5 worm cellular contexts compared by ENCODE assay signal in genomic region chrX:5122369-5122768, ce11.
TF ChIP-seq lines count a peak whose summit lies in the region.

No protein-coding gene starts in this region.

TF ChIP-seq in whole organism, L1 larva, 84 proteins besides CTCF, POLR2A, EP300 and RAD21:
- TF ChIP-seq blmp-1 (tag; optimal IDR thresholded peaks at IDR 0.05; lab: Kevin White, UChicago) (peak; percentile 51), nhr-85 (tag; lab: Kevin White, UChicago) (peak; percentile 73), unc-130 (tag; optimal IDR thresholded peaks at IDR 0.05; lab: Kevin White, UChicago) (peak; percentile 2), ets-5 (GFP tag; IDR thresholded peaks at IDR 0.05; lab: Robert Waterston, UW) (no peak), lin-14 (GFP tag; optimal IDR thresholded peaks at IDR 0.05; lab: Kevin White, UChicago) (peak; percentile 13), fkh-8 (tag; optimal IDR thresholded peaks at IDR 0.05; lab: Kevin White, UChicago) (no peak), fkh-4 (tag; optimal IDR thresholded peaks at IDR 0.05; lab: Kevin White, UChicago; ENCODE audit: borderline replicate concordance) (no peak), nhr-19 (GFP tag; conservative IDR thresholded peaks at IDR 0.05; lab: Robert Waterston, UW) (no peak), nhr-237 (tag; optimal IDR thresholded peaks at IDR 0.05; lab: Kevin White, UChicago) (no peak), efl-1 (optimal IDR thresholded peaks at IDR 0.05; lab: Kevin White, UChicago) (no peak), efl-1 (GFP tag; optimal IDR thresholded peaks at IDR 0.05 in 1 of 2; lab: Kevin White, UChicago) (no peak), elt-3 (tag; optimal IDR thresholded peaks at IDR 0.05; lab: Kevin White, UChicago) (peak in 1 of 6 experiments; percentile 80)

TF ChIP-seq in whole organism, L2 larva, 48 proteins besides CTCF, POLR2A, EP300 and RAD21:
- TF ChIP-seq ceh-82 (tag; optimal IDR thresholded peaks at IDR 0.05; lab: Kevin White, UChicago) (no peak), sma-3 (GFP tag; optimal IDR thresholded peaks at IDR 0.05; lab: Kevin White, UChicago) (peak; percentile 32), sma-9 (GFP tag; optimal IDR thresholded peaks at IDR 0.05; lab: Kevin White, UChicago) (peak; percentile 34), sma-9 (tag; optimal IDR thresholded peaks at IDR 0.05; lab: Kevin White, UChicago) (no peak), unc-39 (tag; optimal IDR thresholded peaks at IDR 0.05; lab: Kevin White, UChicago) (no peak), lsy-2 (tag; optimal IDR thresholded peaks at IDR 0.05; lab: Kevin White, UChicago) (no peak), nhr-237 (tag; optimal IDR thresholded peaks at IDR 0.05; lab: Kevin White, UChicago) (no peak), lin-11 (tag; optimal IDR thresholded peaks at IDR 0.05; lab: Kevin White, UChicago) (no peak), lin-13 (GFP tag; optimal IDR thresholded peaks at IDR 0.05; lab: Kevin White, UChicago) (no peak), lin-39 (tag; optimal IDR thresholded peaks at IDR 0.05; lab: Kevin White, UChicago) (no peak), ceh-16 (tag; optimal IDR thresholded peaks at IDR 0.05; lab: Kevin White, UChicago) (no peak), sem-4 (tag; optimal IDR thresholded peaks at IDR 0.05; lab: Kevin White, UChicago) (no peak), nhr-25 (tag; optimal IDR thresholded peaks at IDR 0.05; lab: Kevin White, UChicago) (no peak), ztf-11 (tag; optimal IDR thresholded peaks at IDR 0.05; lab: Kevin White, UChicago) (no peak), mbf-1 (tag; optimal IDR thresholded peaks at IDR 0.05; lab: Kevin White, UChicago) (no peak), C34F6.9 (tag; optimal IDR thresholded peaks at IDR 0.05; lab: Kevin White, UChicago) (no peak)
TF ChIP-seq in whole organism, L2 larva: peak in this region for 2.

TF ChIP-seq in whole organism, L3 larva, 47 proteins besides CTCF, POLR2A, EP300 and RAD21:
- TF ChIP-seq nfya-1 (tag; optimal IDR thresholded peaks at IDR 0.05; lab: Kevin White, UChicago; ENCODE audit: insufficient read depth) (no peak), nhr-28 (tag; optimal IDR thresholded peaks at IDR 0.05; lab: Kevin White, UChicago) (no peak), elt-2 (tag; optimal IDR thresholded peaks at IDR 0.05; lab: Kevin White, UChicago) (peak; percentile 36), ama-1 (optimal IDR thresholded peaks at IDR 0.05; lab: Kevin White, UChicago) (no peak), nhr-23 (tag; optimal IDR thresholded peaks at IDR 0.05; lab: Kevin White, UChicago) (peak; percentile 9), jun-1 (tag; optimal IDR thresholded peaks at IDR 0.05; lab: Kevin White, UChicago) (no peak), nhr-77 (tag; optimal IDR thresholded peaks at IDR 0.05; lab: Kevin White, UChicago) (no peak), ceh-16 (tag; optimal IDR thresholded peaks at IDR 0.05; lab: Kevin White, UChicago) (no peak), eor-1 (tag; optimal IDR thresholded peaks at IDR 0.05; lab: Kevin White, UChicago) (no peak)

TF ChIP-seq in whole organism, L4 larva, 104 proteins besides CTCF, POLR2A, EP300 and RAD21 (continues in another document):
- peak; percentile 49 for TF ChIP-seq hlh-11 (tag; optimal IDR thresholded peaks at IDR 0.05; lab: Kevin White, UChicago)
- TF ChIP-seq mdt-29 (GFP tag; IDR thresholded peaks at IDR 0.05; lab: Robert Waterston, UW) = peak; percentile 84
- no peak for TF ChIP-seq ZK546.5 (tag; optimal IDR thresholded peaks at IDR 0.05; lab: Kevin White, UChicago)
- TF ChIP-seq nhr-28 (tag; optimal IDR thresholded peaks at IDR 0.05; lab: Kevin White, UChicago) = peak; percentile 49
- TF ChIP-seq mxl-3 (GFP tag; optimal IDR thresholded peaks at IDR 0.05; lab: Kevin White, UChicago) = peak; percentile 22
- no peak for TF ChIP-seq pqm-1 (tag; optimal IDR thresholded peaks at IDR 0.05; lab: Kevin White, UChicago)
- TF ChIP-seq ceh-20 (GFP tag; IDR thresholded peaks at IDR 0.05; lab: Robert Waterston, UW) = peak; percentile 53; the same call in 1 of the 2 replicates
- TF ChIP-seq gei-8 (GFP tag; optimal IDR thresholded peaks at IDR 0.05; lab: Kevin White, UChicago) = no peak
- no peak for TF ChIP-seq fos-1 (tag; optimal IDR thresholded peaks at IDR 0.05; lab: Kevin White, UChicago)
- peak; percentile 78; the same call in 1 of the 2 replicates for TF ChIP-seq tra-1 (GFP tag; IDR thresholded peaks at IDR 0.05; lab: Robert Waterston, UW)
- no peak for TF ChIP-seq ceh-32 (tag; optimal IDR thresholded peaks at IDR 0.05; lab: Kevin White, UChicago; ENCODE audit: poor library complexity)
- TF ChIP-seq mdl-1 (tag; optimal IDR thresholded peaks at IDR 0.05; lab: Kevin White, UChicago) = peak in 1 of 2 experiments; percentile 45
- TF ChIP-seq pha-4 (GFP tag; IDR thresholded peaks at IDR 0.05; lab: Robert Waterston, UW) = 0 out of 2 replicates have a peak, but pooled peaks have one; percentile 16
- TF ChIP-seq pha-4 (tag; optimal IDR thresholded peaks at IDR 0.05; lab: Kevin White, UChicago) = no peak
- TF ChIP-seq nhr-76 (tag; optimal IDR thresholded peaks at IDR 0.05; lab: Kevin White, UChicago) = no peak
- no peak for TF ChIP-seq Y75B8A.6 (GFP tag; IDR thresholded peaks at IDR 0.05; lab: Robert Waterston, UW)
- no peak for TF ChIP-seq arid-1 (GFP tag; conservative IDR thresholded peaks at IDR 0.05; lab: Robert Waterston, UW)
- TF ChIP-seq lin-38 (GFP tag; IDR thresholded peaks at IDR 0.05; lab: Robert Waterston, UW) = no peak
- no peak for TF ChIP-seq ctbp-1 (GFP tag; IDR thresholded peaks at IDR 0.05; lab: Robert Waterston, UW)
- TF ChIP-seq lin-1 (GFP tag; IDR thresholded peaks at IDR 0.05; lab: Robert Waterston, UW) = peak; percentile 81
- TF ChIP-seq aha-1 (tag; lab: Kevin White, UChicago) = peak; percentile 79
- TF ChIP-seq dve-1 (tag; optimal IDR thresholded peaks at IDR 0.05; lab: Kevin White, UChicago; ENCODE audit: insufficient read depth) = peak; percentile 59
- no peak for TF ChIP-seq spr-1 (tag; optimal IDR thresholded peaks at IDR 0.05; lab: Kevin White, UChicago)
- TF ChIP-seq skn-1 (tag; optimal IDR thresholded peaks at IDR 0.05; lab: Kevin White, UChicago) = no peak
- TF ChIP-seq daf-16 (GFP tag; optimal IDR thresholded peaks at IDR 0.05; lab: Kevin White, UChicago) = no peak
- TF ChIP-seq daf-16 (tag; optimal IDR thresholded peaks at IDR 0.05; lab: Kevin White, UChicago) = peak; percentile 62
- TF ChIP-seq hmg-1.1 (GFP tag; IDR thresholded peaks at IDR 0.05; lab: Robert Waterston, UW) = no peak; the same call in 1 of the 2 replicates
- TF ChIP-seq hlh-30 (tag; optimal IDR thresholded peaks at IDR 0.05; lab: Kevin White, UChicago; ENCODE audit: insufficient read depth) = peak; percentile 69
- peak; percentile 80 for TF ChIP-seq dmd-6 (GFP tag; IDR thresholded peaks at IDR 0.05; lab: Robert Waterston, UW)
- TF ChIP-seq daf-8 (GFP tag; IDR thresholded peaks at IDR 0.05; lab: Robert Waterston, UW) = no peak

TF ChIP-seq in whole organism, young adult, 124 proteins besides CTCF, POLR2A, EP300 and RAD21:
- no peak for TF ChIP-seq ama-1 (optimal IDR thresholded peaks at IDR 0.05; lab: Kevin White, UChicago)
- TF ChIP-seq ama-1 (GFP tag; optimal IDR thresholded peaks at IDR 0.05; lab: Kevin White, UChicago) = no peak
- no peak for TF ChIP-seq ZK185.1 (tag; optimal IDR thresholded peaks at IDR 0.05; lab: Kevin White, UChicago; ENCODE audit: poor library complexity, severe bottlenecking)
- TF ChIP-seq nhr-80 (tag; optimal IDR thresholded peaks at IDR 0.05; lab: Kevin White, UChicago) = peak; percentile 83
- TF ChIP-seq C06A6.2 (GFP tag; conservative IDR thresholded peaks at IDR 0.05; lab: Robert Waterston, UW) = no peak
- TF ChIP-seq somi-1 (GFP tag; optimal IDR thresholded peaks at IDR 0.05; lab: Kevin White, UChicago) = no peak
- TF ChIP-seq ceh-40 (GFP tag; IDR thresholded peaks at IDR 0.05; lab: Robert Waterston, UW) = no peak
- TF ChIP-seq Y95B8A.8 (GFP tag; IDR thresholded peaks at IDR 0.05; lab: Robert Waterston, UW) = no peak
- TF ChIP-seq tbp1 (GFP tag; optimal IDR thresholded peaks at IDR 0.05; lab: Kevin White, UChicago) = peak; percentile 17
- TF ChIP-seq lin-40 (tag; optimal IDR thresholded peaks at IDR 0.05; lab: Kevin White, UChicago) = peak; percentile 43
- TF ChIP-seq mel-28 (tag; optimal IDR thresholded peaks at IDR 0.05; lab: Kevin White, UChicago; ENCODE audit: borderline replicate concordance) = no peak
- no peak for TF ChIP-seq ztf-3 (GFP tag; optimal IDR thresholded peaks at IDR 0.05; lab: Kevin White, UChicago)
- peak; percentile 52 for TF ChIP-seq ztf-26 (tag; optimal IDR thresholded peaks at IDR 0.05; lab: Kevin White, UChicago)
- no peak for TF ChIP-seq madf-3 (GFP tag; IDR thresholded peaks at IDR 0.05; lab: Robert Waterston, UW)
- peak; percentile 29; the same call in 1 of the 2 replicates for TF ChIP-seq dox-1 (GFP tag; IDR thresholded peaks at IDR 0.05; lab: Robert Waterston, UW)
